Worm (Caenorhabditis elegans) whole organism, L4/young adult: ENCODE data around the gene W08E12.8.

Experiments used
- W03F9.2 ChIP-seq: fragments of 150-350 bp; optimal IDR thresholded peaks from 2 replicates; lab custom pipeline; 2014; ENCODE audit warnings: missing biosample characterization, missing genetic modification characterization
- him-1 ChIP-seq: sonication (generic microtip); optimal IDR thresholded peaks from 2 replicates; lab custom pipeline; 2016; ENCODE audit warnings: missing genotype, missing genetic modification reagents, missing genetic modification characterization, missing compliant biosample characterization

ce11 chrIV:3251551-3251950, 40.6 kb upstream of the W08E12.8 start:
- TF ChIP-seq him-1 (no peak), W03F9.2 (tag; lab: Kevin White, UChicago) (no peak)
